Worm (Caenorhabditis elegans): Measurements from ENCODE around the gene dhcr-24.

The dhcr-24 gene

ce11 chrX:2553433-2553860 lies 10.5 kb downstream of the dhcr-24 start (continued):
- TF ChIP-seq ets-5 (GFP tag; IDR thresholded peaks at IDR 0.05) (no peak), ceh-88 (GFP tag; IDR thresholded peaks at IDR 0.05) (no peak), pag-3 (tag; optimal IDR thresholded peaks at IDR 0.05; ENCODE audit: borderline replicate concordance, insufficient read depth) (no peak)

ce11 chrX:2552210-2552674 lies 11.7 kb downstream of the dhcr-24 start, which contains the start of gene aat-3:
TSS of gene aat-3 (plus strand) at chrX:2552260.
- TF ChIP-seq efl-1 (optimal IDR thresholded peaks at IDR 0.05) (no peak), efl-1 (GFP tag; optimal IDR thresholded peaks at IDR 0.05 in 1 of 2) (no peak), xbp-1 (tag; optimal IDR thresholded peaks at IDR 0.05) (no peak), blmp-1 (tag; optimal IDR thresholded peaks at IDR 0.05) (no peak), mep-1 (tag; optimal IDR thresholded peaks at IDR 0.05) (peak; percentile 17), vab-15 (tag; optimal IDR thresholded peaks at IDR 0.05) (peak; percentile 35), ztf-4 (tag; optimal IDR thresholded peaks at IDR 0.05) (no peak), nhr-47 (tag; optimal IDR thresholded peaks at IDR 0.05) (peak; percentile 7), fkh-10 (GFP tag; optimal IDR thresholded peaks at IDR 0.05) (no peak), unc-130 (tag; optimal IDR thresholded peaks at IDR 0.05) (no peak), snu-23 (GFP tag; optimal IDR thresholded peaks at IDR 0.05) (peak; percentile 50), nhr-237 (tag; optimal IDR thresholded peaks at IDR 0.05) (no peak), fos-1 (tag; optimal IDR thresholded peaks at IDR 0.05) (no peak), sup-37 (GFP tag; optimal IDR thresholded peaks at IDR 0.05) (no peak), mdl-1 (tag; optimal IDR thresholded peaks at IDR 0.05) (peak in 1 of 2 experiments; percentile 15), grh-1 (GFP tag; IDR thresholded peaks at IDR 0.05) (no peak), skn-1 (tag; optimal IDR thresholded peaks at IDR 0.05) (peak; percentile 56), C04F5.9 (tag; optimal IDR thresholded peaks at IDR 0.05) (no peak), lin-14 (GFP tag; optimal IDR thresholded peaks at IDR 0.05) (peak; percentile 82), ceh-88 (GFP tag; IDR thresholded peaks at IDR 0.05) (no peak), nhr-20 (tag; optimal IDR thresholded peaks at IDR 0.05) (peak; percentile 34), nhr-76 (tag; optimal IDR thresholded peaks at IDR 0.05) (no peak), hpl-2 (GFP tag; optimal IDR thresholded peaks at IDR 0.05) (no peak), nhr-77 (tag; optimal IDR thresholded peaks at IDR 0.05) (no peak), lsy-2 (tag; optimal IDR thresholded peaks at IDR 0.05) (peak in 1 of 2 experiments; percentile 2), C16A3.4 (tag; optimal IDR thresholded peaks at IDR 0.05) (peak; percentile 26), nhr-28 (tag; optimal IDR thresholded peaks at IDR 0.05) (no peak), ets-5 (GFP tag; IDR thresholded peaks at IDR 0.05) (no peak), lin-13 (GFP tag; optimal IDR thresholded peaks at IDR 0.05) (no peak)

DNA sequence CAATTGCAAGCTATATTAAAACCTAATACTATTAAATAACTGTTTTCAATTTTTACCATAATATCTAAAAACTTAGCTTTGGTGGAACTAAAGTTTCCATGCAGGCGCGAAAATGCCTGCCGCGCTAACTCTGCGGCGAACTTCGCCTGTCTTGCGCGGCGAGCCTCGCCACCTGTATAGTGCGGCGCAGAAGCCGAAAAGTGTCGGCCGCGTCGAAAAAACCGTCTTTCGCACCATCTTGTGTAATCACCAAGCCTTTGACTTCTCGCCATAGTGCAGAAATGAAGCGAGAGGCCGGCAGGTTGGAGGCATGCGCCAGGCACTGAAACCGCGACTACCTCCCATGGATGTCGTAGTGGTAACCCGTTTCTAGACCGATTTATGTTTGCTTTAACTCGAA lies 12.5 kb downstream of the dhcr-24 start:
- TF ChIP-seq jun-1 (tag; optimal IDR thresholded peaks at IDR 0.05) (no peak), nhr-85 (tag) (peak; percentile 58), snpc-4 (tag; optimal IDR thresholded peaks at IDR 0.05) (peak; percentile 75), rnt-1 (tag; optimal IDR thresholded peaks at IDR 0.05) (peak; percentile 24)

ce11 chrX:2550665-2551064 lies 13.3 kb downstream of the dhcr-24 start:
- TF ChIP-seq dsc-1 (tag; optimal IDR thresholded peaks at IDR 0.05): peak; percentile 17
- TF ChIP-seq irx-1 (tag; optimal IDR thresholded peaks at IDR 0.05): no peak
- TF ChIP-seq egl-13 (tag; optimal IDR thresholded peaks at IDR 0.05): no peak
- no peak for TF ChIP-seq isw-1 (GFP tag; IDR thresholded peaks at IDR 0.05)
- peak; percentile 2 for TF ChIP-seq mep-1 (tag; optimal IDR thresholded peaks at IDR 0.05)
- TF ChIP-seq lin-39 (tag; optimal IDR thresholded peaks at IDR 0.05): no peak
- no peak for TF ChIP-seq nhr-237 (tag; optimal IDR thresholded peaks at IDR 0.05)
- no peak for TF ChIP-seq tbx-2 (tag; optimal IDR thresholded peaks at IDR 0.05)
- no peak for TF ChIP-seq ceh-63 (GFP tag; optimal IDR thresholded peaks at IDR 0.05)
- TF ChIP-seq vab-15 (tag; optimal IDR thresholded peaks at IDR 0.05): no peak
- TF ChIP-seq fkh-4 (tag; optimal IDR thresholded peaks at IDR 0.05; ENCODE audit: borderline replicate concordance): no peak
- TF ChIP-seq nhr-12 (tag; optimal IDR thresholded peaks at IDR 0.05): no peak
- TF ChIP-seq nhr-47 (tag; optimal IDR thresholded peaks at IDR 0.05): no peak
- no peak for TF ChIP-seq dpl-1 (GFP tag; optimal IDR thresholded peaks at IDR 0.05)
- no peak for TF ChIP-seq pag-3 (tag; optimal IDR thresholded peaks at IDR 0.05; ENCODE audit: borderline replicate concordance, insufficient read depth)
- TF ChIP-seq ztf-11 (tag; optimal IDR thresholded peaks at IDR 0.05): no peak
- TF ChIP-seq mdl-1 (tag; optimal IDR thresholded peaks at IDR 0.05): no peak
- TF ChIP-seq ceh-82 (tag; optimal IDR thresholded peaks at IDR 0.05): no peak
- TF ChIP-seq ztf-4 (tag; optimal IDR thresholded peaks at IDR 0.05): no peak
- peak; percentile 66 for TF ChIP-seq lin-14 (GFP tag; optimal IDR thresholded peaks at IDR 0.05)
- no peak for TF ChIP-seq efl-1 (optimal IDR thresholded peaks at IDR 0.05)
- no peak for TF ChIP-seq efl-1 (GFP tag; optimal IDR thresholded peaks at IDR 0.05 in 1 of 2)
- no peak for TF ChIP-seq aha-1 (tag; optimal IDR thresholded peaks at IDR 0.05)
- TF ChIP-seq fkh-10 (GFP tag; optimal IDR thresholded peaks at IDR 0.05): no peak
- no peak for TF ChIP-seq sup-37 (GFP tag; optimal IDR thresholded peaks at IDR 0.05)
- TF ChIP-seq lin-15B (tag; optimal IDR thresholded peaks at IDR 0.05): no peak
- no peak for TF ChIP-seq blmp-1 (tag; optimal IDR thresholded peaks at IDR 0.05)

Measured in whole organism, L1 larva.